Fruit fly (Drosophila melanogaster) whole organism, embryonic: ENCODE results near the gene CG33258.

Source experiments
- Atf3 ChIP-seq: fragments of 200-800 bp; sonication (Bioruptor generic); optimal IDR thresholded peaks from 3 replicates; lab custom pipeline; 2016; ENCODE audit warnings: missing biosample characterization, missing genetic modification characterization
- Atf6 ChIP-seq: fragments of 200-800 bp; sonication (Bioruptor generic); IDR thresholded peaks from 2 replicates; pipeline ENCODE4 v1.3.6; 2022; ENCODE audit warnings: missing biosample characterization, missing genetic modification characterization
- Awh ChIP-seq: fragments of 200-800 bp; sonication (Bioruptor generic); IDR thresholded peaks from 2 replicates; pipeline ENCODE4, ENCODE4 v1.3.6; 2022; ENCODE audit warnings: missing biosample characterization, missing genetic modification characterization
- CG1024 ChIP-seq: fragments of 200-800 bp; sonication (Bioruptor generic); IDR thresholded peaks from 2 replicates; pipeline ENCODE4 v1.3.6; 2022; ENCODE audit warnings: missing biosample characterization, missing genetic modification characterization
- CG10321 ChIP-seq: fragments of 200-800 bp; sonication (Bioruptor generic); IDR thresholded peaks from 2 replicates; pipeline ENCODE4 v1.3.6; 2022; ENCODE audit warnings: missing biosample characterization, missing genetic modification characterization
- CG12219 ChIP-seq: fragments of 200-800 bp; sonication (Bioruptor generic); optimal IDR thresholded peaks from 3 replicates; lab custom pipeline; 2018; ENCODE audit warnings: missing biosample characterization, mild to moderate bottlenecking, missing genetic modification characterization
- CG13624 ChIP-seq: fragments of 200-800 bp; sonication (Bioruptor generic); optimal IDR thresholded peaks from 2 replicates; lab custom pipeline; 2016; ENCODE audit warnings: missing biosample characterization, missing genetic modification characterization
- CG13894 ChIP-seq: fragments of 200-800 bp; sonication (Bioruptor generic); optimal IDR thresholded peaks from 3 replicates; lab custom pipeline; 2018; ENCODE audit warnings: missing biosample characterization, mild to moderate bottlenecking, missing genetic modification characterization, moderate library complexity
- CG17359 ChIP-seq: fragments of 200-800 bp; sonication (Bioruptor generic); optimal IDR thresholded peaks from 3 replicates; lab custom pipeline; 2018; ENCODE audit warnings: missing biosample characterization, mild to moderate bottlenecking, missing genetic modification characterization, moderate library complexity
- CG17829 ChIP-seq: fragments of 200-800 bp; optimal IDR thresholded peaks from 2 replicates; lab custom pipeline; 2019; ENCODE audit warnings: missing biosample characterization, mild to moderate bottlenecking, missing genetic modification characterization, moderate library complexity
- CG30403 ChIP-seq: fragments of 200-800 bp; sonication (Bioruptor generic); optimal IDR thresholded peaks from 3 replicates; lab custom pipeline; 2016; ENCODE audit warnings: missing biosample characterization, missing genetic modification characterization
- CG31441 ChIP-seq: fragments of 200-800 bp; sonication (Bioruptor generic); IDR thresholded peaks from 2 replicates; pipeline ENCODE4 v1.3.6; 2022; ENCODE audit warnings: missing biosample characterization, missing genetic modification characterization
- CG43689 ChIP-seq: fragments of 200-800 bp; sonication (Bioruptor generic); IDR thresholded peaks from 2 replicates; pipeline ENCODE4 v1.3.6; 2022; ENCODE audit warnings: missing biosample characterization, missing genetic modification characterization
- CG5180 ChIP-seq: fragments of 200-800 bp; sonication (Bioruptor generic); optimal IDR thresholded peaks from 3 replicates; lab custom pipeline; 2017; ENCODE audit warnings: missing biosample characterization, missing genetic modification characterization, mild to moderate bottlenecking, moderate library complexity, missing genetic modification reagents
- CG6689 ChIP-seq: fragments of 200-800 bp; sonication (Bioruptor generic); IDR thresholded peaks from 2 replicates; pipeline ENCODE4 v1.3.6; 2022; ENCODE audit warnings: missing biosample characterization, missing genetic modification characterization
- CG6813 ChIP-seq: fragments of 200-800 bp; sonication (Bioruptor generic); optimal IDR thresholded peaks from 2 replicates; lab custom pipeline; 2017; ENCODE audit warnings: missing biosample characterization, missing genetic modification characterization, mild to moderate bottlenecking, moderate library complexity, missing genetic modification reagents
- CG9215 ChIP-seq: fragments of 200-800 bp; sonication (Bioruptor generic); IDR thresholded peaks from 2 replicates; pipeline ENCODE4 v1.3.6; 2022; ENCODE audit warnings: missing biosample characterization, missing genetic modification characterization
- Dek ChIP-seq: fragments of 200-800 bp; sonication (Bioruptor generic); optimal IDR thresholded peaks from 3 replicates; lab custom pipeline; 2019; ENCODE audit warnings: missing biosample characterization, mild to moderate bottlenecking, missing genetic modification characterization, moderate library complexity
- Dip2 ChIP-seq: fragments of 200-800 bp; sonication (Bioruptor generic); IDR thresholded peaks from 2 replicates; pipeline ENCODE4 v1.3.6; 2022; ENCODE audit warnings: missing biosample characterization, missing genetic modification characterization
- HLH3B ChIP-seq: fragments of 200-800 bp; sonication (Bioruptor generic); IDR thresholded peaks from 2 replicates; pipeline ENCODE4 v1.3.6; 2022; ENCODE audit warnings: missing biosample characterization, missing genetic modification characterization
- HLH4C ChIP-seq: fragments of 200-800 bp; sonication (Bioruptor generic); IDR thresholded peaks from 3 replicates; pipeline ENCODE4 v1.3.6; 2022; ENCODE audit warnings: missing biosample characterization, missing genetic modification characterization; ENCODE audit not compliant: partially characterized antibody
- HmgD ChIP-seq: fragments of 200-800 bp; sonication (Bioruptor generic); optimal IDR thresholded peaks from 3 replicates; lab custom pipeline; 2016; ENCODE audit warnings: missing biosample characterization, missing genetic modification characterization
- Kr ChIP-seq: fragments of 200-800 bp; sonication (Bioruptor generic); optimal IDR thresholded peaks from 2 replicates; lab custom pipeline; 2017; ENCODE audit warnings: missing biosample characterization, mild to moderate bottlenecking, missing genetic modification characterization
- MESR4 ChIP-seq: fragments of 200-800 bp; sonication (Bioruptor generic); optimal IDR thresholded peaks from 2 replicates; lab custom pipeline; 2018; ENCODE audit warnings: missing biosample characterization, mild to moderate bottlenecking, missing genetic modification characterization, moderate library complexity
- Nf-YB ChIP-seq: fragments of 200-800 bp; sonication (Bioruptor generic); optimal IDR thresholded peaks from 3 replicates; lab custom pipeline; 2019; ENCODE audit warnings: missing biosample characterization, mild to moderate bottlenecking, missing genetic modification characterization, moderate library complexity
- Sin3A ChIP-seq: fragments of >200 bp; optimal IDR thresholded peaks from 2 replicates; lab custom pipeline; 2018
- Vsx1 ChIP-seq: fragments of 200-800 bp; sonication (Bioruptor generic); optimal IDR thresholded peaks from 2 replicates; lab custom pipeline; 2017; ENCODE audit warnings: missing biosample characterization, mild to moderate bottlenecking, missing genetic modification characterization, missing genetic modification reagents
- ab ChIP-seq: fragments of 200-800 bp; sonication (Bioruptor generic); optimal IDR thresholded peaks from 2 replicates; lab custom pipeline; 2016; ENCODE audit warnings: missing biosample characterization, missing genetic modification characterization
- bab2 ChIP-seq: fragments of 200-800 bp; sonication (Bioruptor generic); optimal IDR thresholded peaks from 2 replicates; lab custom pipeline; 2016; ENCODE audit warnings: missing biosample characterization, missing genetic modification characterization
- cato ChIP-seq: fragments of 200-800 bp; sonication (Bioruptor generic); optimal IDR thresholded peaks from 2 replicates; lab custom pipeline; 2016; ENCODE audit warnings: missing biosample characterization, missing genetic modification characterization, borderline replicate concordance
- ci ChIP-seq: fragments of 200-800 bp; sonication (Bioruptor generic); IDR thresholded peaks from 3 replicates; pipeline ENCODE4 v1.3.6; 2022; ENCODE audit warnings: missing biosample characterization, missing genetic modification characterization
- cwo ChIP-seq: fragments of 200-800 bp; sonication (Bioruptor generic); optimal IDR thresholded peaks from 3 replicates; lab custom pipeline; 2017; ENCODE audit warnings: missing biosample characterization, missing genetic modification characterization, mild to moderate bottlenecking, moderate library complexity, missing genetic modification reagents
- dan ChIP-seq: fragments of 200-800 bp; sonication (Bioruptor generic); IDR thresholded peaks from 2 replicates; pipeline ENCODE4 v1.3.6; 2022; ENCODE audit warnings: missing biosample characterization, missing genetic modification characterization
- dmrt11E ChIP-seq: fragments of 200-800 bp; sonication (Bioruptor generic); optimal IDR thresholded peaks from 3 replicates; lab custom pipeline; 2018; ENCODE audit warnings: missing biosample characterization, mild to moderate bottlenecking, missing genetic modification characterization, moderate library complexity
- emc ChIP-seq: fragments of 200-800 bp; sonication (Bioruptor generic); optimal IDR thresholded peaks from 2 replicates; lab custom pipeline; 2016; ENCODE audit warnings: missing biosample characterization, missing genetic modification characterization
- ewg ChIP-seq: fragments of 200-800 bp; sonication (Bioruptor generic); optimal IDR thresholded peaks from 3 replicates; lab custom pipeline; 2017; ENCODE audit warnings: mild to moderate bottlenecking, missing biosample characterization, missing genetic modification reagents, missing genetic modification characterization
- gt ChIP-seq: fragments of 200-800 bp; sonication (Bioruptor generic); IDR thresholded peaks from 2 replicates; pipeline ENCODE4 v1.3.6; 2022; ENCODE audit warnings: missing biosample characterization, missing genetic modification characterization
- jumu ChIP-seq: fragments of 200-800 bp; sonication (Bioruptor generic); optimal IDR thresholded peaks from 3 replicates; lab custom pipeline; 2016; ENCODE audit warnings: missing biosample characterization, missing genetic modification characterization
- kah ChIP-seq: fragments of 200-800 bp; sonication (Bioruptor generic); optimal IDR thresholded peaks from 2 replicates; lab custom pipeline; 2018; ENCODE audit warnings: missing biosample characterization, mild to moderate bottlenecking, missing genetic modification characterization
- kay ChIP-seq: fragments of 200-800 bp; sonication (Bioruptor generic); optimal IDR thresholded peaks from 2 replicates; lab custom pipeline; 2016; ENCODE audit warnings: missing biosample characterization, missing genetic modification characterization
- ken ChIP-seq: fragments of 200-800 bp; sonication (Bioruptor generic); IDR thresholded peaks from 3 replicates; pipeline ENCODE4 v1.3.6; 2022; ENCODE audit warnings: missing biosample characterization, missing genetic modification characterization
- lilli ChIP-seq: fragments of 200-800 bp; sonication (Bioruptor generic); optimal IDR thresholded peaks from 3 replicates; lab custom pipeline; 2016; ENCODE audit warnings: missing biosample characterization, missing genetic modification characterization
- nerfin-1 ChIP-seq: fragments of 200-800 bp; sonication (Bioruptor generic); optimal IDR thresholded peaks from 3 replicates; lab custom pipeline; 2019; ENCODE audit warnings: missing biosample characterization, mild to moderate bottlenecking, missing genetic modification characterization, moderate library complexity
- nom ChIP-seq: fragments of 200-800 bp; sonication (Bioruptor generic); optimal IDR thresholded peaks from 2 replicates; lab custom pipeline; 2017; ENCODE audit warnings: missing biosample characterization, missing genetic modification characterization, mild to moderate bottlenecking, moderate library complexity, missing genetic modification reagents
- oc ChIP-seq: fragments of 200-800 bp; sonication (Bioruptor generic); optimal IDR thresholded peaks from 2 replicates; lab custom pipeline; 2018; ENCODE audit warnings: missing biosample characterization, mild to moderate bottlenecking, missing genetic modification characterization, moderate library complexity
- org-1 ChIP-seq: fragments of 200-800 bp; sonication (Bioruptor generic); optimal IDR thresholded peaks from 2 replicates; lab custom pipeline; 2017; ENCODE audit warnings: missing biosample characterization, missing genetic modification characterization
- scrt ChIP-seq: fragments of 200-800 bp; sonication (Bioruptor generic); optimal IDR thresholded peaks from 2 replicates; lab custom pipeline; 2018; ENCODE audit warnings: missing biosample characterization, mild to moderate bottlenecking, missing genetic modification characterization, moderate library complexity
- sr ChIP-seq: fragments of 200-800 bp; sonication (Bioruptor generic); IDR thresholded peaks from 3 replicates; pipeline ENCODE4 v1.3.6; 2022; ENCODE audit warnings: missing biosample characterization, missing genetic modification characterization
- tll ChIP-seq, 2 experiments: fragments of 200-800 bp in 1 of 2; fragments of >200 bp in 1 of 2; sonication (Bioruptor generic) in 1 of 2; optimal IDR thresholded peaks; 2 replicates each; lab custom pipeline; 2017 to 2019; ENCODE audit warnings: missing biosample characterization in 2 of 2, missing genetic modification characterization in 2 of 2, mild to moderate bottlenecking in 1 of 2, moderate library complexity in 1 of 2
- usp ChIP-seq: fragments of >200 bp; optimal IDR thresholded peaks from 2 replicates; lab custom pipeline; 2017; ENCODE audit warnings: missing biosample characterization, missing genetic modification characterization
- yki ChIP-seq: fragments of >200 bp; optimal IDR thresholded peaks from 3 replicates; lab custom pipeline; 2018
- zen ChIP-seq: fragments of 200-800 bp; sonication (Bioruptor generic); optimal IDR thresholded peaks from 3 replicates; lab custom pipeline; 2018; ENCODE audit warnings: missing biosample characterization, mild to moderate bottlenecking, missing genetic modification characterization, moderate library complexity

Gene CG33258

dm6 chr3L:16040389-16040788 lies 42.0 kb upstream of the CG33258 start (continued):
- TF ChIP-seq Dip2 (GFP tag; lab: Robert Waterston, UW), result no peak
- TF ChIP-seq CG17359 (tag; lab: Kevin White, UChicago), result peak; percentile 3
- no peak for TF ChIP-seq nom (GFP tag; lab: Kevin White, UChicago)
- TF ChIP-seq CG30403 (GFP tag; lab: Kevin White, UChicago), result no peak
- TF ChIP-seq CG13624, result peak; percentile 52
- TF ChIP-seq kay (GFP tag; lab: Kevin White, UChicago), result no peak
- no peak for TF ChIP-seq zen (tag; lab: Kevin White, UChicago)
- no peak for TF ChIP-seq dmrt11E (tag; lab: Kevin White, UChicago)
- TF ChIP-seq ab (GFP tag; lab: Kevin White, UChicago), result no peak
- TF ChIP-seq CG10321 (GFP tag; lab: Robert Waterston, UW), result peak; percentile 86
- no peak for TF ChIP-seq cwo (GFP tag; lab: Kevin White, UChicago)
- no peak for TF ChIP-seq usp (GFP tag; lab: Kevin White, UChicago)
- TF ChIP-seq Atf3, result no peak
- no peak for TF ChIP-seq HLH3B (GFP tag; lab: Robert Waterston, UW)
- no peak for TF ChIP-seq gt (GFP tag; lab: Robert Waterston, UW)
- peak; percentile 8 for TF ChIP-seq lilli
- no peak for TF ChIP-seq CG1024
- no peak for TF ChIP-seq CG43689
- no peak for TF ChIP-seq CG6689
- TF ChIP-seq dan (GFP tag; lab: Robert Waterston, UW), result no peak
- TF ChIP-seq oc, result peak; percentile 4
- TF ChIP-seq CG9215 (GFP tag; lab: Robert Waterston, UW), result no peak
- TF ChIP-seq bab2 (GFP tag; lab: Kevin White, UChicago), result no peak
- no peak for TF ChIP-seq Sin3A (lab: Kevin White, UChicago)
- TF ChIP-seq Vsx1 (GFP tag; lab: Kevin White, UChicago), result no peak
- TF ChIP-seq emc (GFP tag; lab: Kevin White, UChicago), result no peak
- TF ChIP-seq kah (GFP tag; lab: Kevin White, UChicago), result no peak
- TF ChIP-seq Nf-YB (GFP tag; lab: Kevin White, UChicago), result no peak
- no peak for TF ChIP-seq ci
- no peak for TF ChIP-seq Dek
- peak; percentile 8 for TF ChIP-seq nerfin-1 (tag; lab: Kevin White, UChicago)
- TF ChIP-seq sr (GFP tag; lab: Robert Waterston, UW), result no peak
- TF ChIP-seq Kr, result no peak
- TF ChIP-seq MESR4 (GFP tag; lab: Kevin White, UChicago), result no peak
- peak; percentile 88 for TF ChIP-seq CG13894
- peak; percentile 87 for TF ChIP-seq ewg (GFP tag; lab: Kevin White, UChicago)
- no peak for TF ChIP-seq cato (GFP tag; lab: Kevin White, UChicago)
- no peak for TF ChIP-seq jumu
- 0 out of 2 replicates have a peak, but pooled peaks have one; percentile 11 for TF ChIP-seq Awh (GFP tag; lab: Robert Waterston, UW)
- TF ChIP-seq CG5180, result no peak
- TF ChIP-seq CG31441 (GFP tag; lab: Robert Waterston, UW), result no peak

DNA sequence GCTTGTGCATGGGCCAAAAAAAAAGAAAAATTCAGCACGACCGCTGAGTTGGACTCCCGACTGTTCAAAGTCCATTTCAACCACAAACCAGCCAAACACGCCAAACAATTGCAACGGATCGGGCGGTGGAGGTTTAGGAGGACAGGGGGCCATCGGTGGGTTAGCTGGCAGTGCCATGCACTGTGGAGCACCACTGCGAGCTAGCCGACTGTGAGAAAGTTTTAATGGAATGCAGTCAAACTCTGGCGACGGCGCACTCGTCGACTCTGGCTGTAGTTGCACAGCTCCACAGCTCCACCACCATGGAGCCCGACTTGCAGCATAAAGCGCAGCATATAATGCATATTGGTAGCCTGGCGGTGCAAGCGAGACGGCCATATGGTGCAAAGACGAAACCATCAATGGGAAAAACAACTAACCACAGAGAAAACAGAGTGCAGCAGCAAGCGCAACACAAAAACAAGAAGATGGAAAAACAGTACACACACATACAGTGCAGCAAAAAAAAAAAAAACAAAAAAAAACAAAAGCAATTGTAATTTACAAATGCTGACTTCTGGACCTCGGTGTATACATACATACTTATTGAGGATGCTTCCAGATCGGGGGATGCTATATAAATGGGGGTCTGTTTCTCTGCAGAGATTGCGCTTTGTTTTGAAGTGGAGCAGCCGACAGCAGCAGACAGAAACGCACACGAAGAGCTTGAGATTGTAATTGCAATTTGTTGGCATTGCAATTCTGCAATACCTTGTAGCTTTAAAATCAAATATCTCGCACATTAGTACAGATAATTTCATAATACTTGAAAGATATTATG lies 40.9 kb upstream of the CG33258 start:
- no peak for TF ChIP-seq CG17829 (tag; lab: Kevin White, UChicago)
- no peak for TF ChIP-seq yki
- TF ChIP-seq ken (GFP tag; lab: Robert Waterston, UW), result no peak
- TF ChIP-seq Awh (GFP tag; lab: Robert Waterston, UW), result no peak
- no peak for TF ChIP-seq scrt
- TF ChIP-seq HLH4C (GFP tag; lab: Robert Waterston, UW), result 0 out of 3 replicates have a peak, but pooled peaks have one; percentile 33
- TF ChIP-seq CG12219 (GFP tag; lab: Kevin White, UChicago), result no peak
- no peak for TF ChIP-seq tll (GFP tag; optimal IDR thresholded peaks at IDR 0.05; lab: Kevin White, UChicago)
- no peak for TF ChIP-seq HmgD (GFP tag; lab: Kevin White, UChicago)
- TF ChIP-seq CG6813 (GFP tag; lab: Kevin White, UChicago), result no peak
- TF ChIP-seq Atf6 (GFP tag; lab: Robert Waterston, UW), result no peak
- TF ChIP-seq org-1 (GFP tag; lab: Kevin White, UChicago), result no peak
